Fruit fly (Drosophila melanogaster) whole organism, prepupa: ENCODE results near the gene CG10353.

Experiments
- CG10669 ChIP-seq: fragments of 200-800 bp; sonication (Bioruptor generic); optimal IDR thresholded peaks from 3 replicates; lab custom pipeline; 2018; ENCODE audit warnings: missing biosample characterization, mild to moderate bottlenecking, missing genetic modification characterization, moderate library complexity
- CG11762 ChIP-seq: fragments of 200-800 bp; sonication (Bioruptor generic); optimal IDR thresholded peaks from 3 replicates; lab custom pipeline; 2016; ENCODE audit warnings: missing biosample characterization, missing genetic modification characterization; ENCODE audit not compliant: insufficient read depth
- CG11902 ChIP-seq: fragments of 200-800 bp; sonication (Bioruptor generic); optimal IDR thresholded peaks from 3 replicates; lab custom pipeline; 2016; ENCODE audit warnings: missing biosample characterization, missing genetic modification characterization
- CG15336 ChIP-seq: fragments of 200-800 bp; sonication (Bioruptor generic); IDR thresholded peaks from 2 replicates; pipeline ENCODE4 v1.3.6; 2022; ENCODE audit warnings: missing biosample characterization, missing genetic modification characterization
- CG31627 ChIP-seq: fragments of 200-800 bp; sonication (Bioruptor generic); optimal IDR thresholded peaks from 3 replicates; lab custom pipeline; 2016; ENCODE audit warnings: missing biosample characterization, missing genetic modification characterization
- CG34406 ChIP-seq: fragments of 200-800 bp; sonication (Bioruptor generic); optimal IDR thresholded peaks from 3 replicates; lab custom pipeline; 2016; ENCODE audit warnings: missing biosample characterization, missing genetic modification characterization
- CG4318 ChIP-seq: fragments of 200-800 bp; sonication (Bioruptor generic); optimal IDR thresholded peaks from 3 replicates; lab custom pipeline; 2017; ENCODE audit warnings: missing biosample characterization, mild to moderate bottlenecking, missing genetic modification characterization
- CG6163 ChIP-seq: fragments of 200-800 bp; sonication (Bioruptor generic); IDR thresholded peaks from 3 replicates; pipeline ENCODE4 v1.3.6; 2022; ENCODE audit warnings: missing biosample characterization, missing genetic modification characterization
- CG6792 ChIP-seq: fragments of 200-800 bp; sonication (Bioruptor generic); optimal IDR thresholded peaks from 3 replicates; lab custom pipeline; 2016; ENCODE audit warnings: missing biosample characterization, missing genetic modification characterization
- CG7368 ChIP-seq: fragments of 200-800 bp; sonication (Bioruptor generic); optimal IDR thresholded peaks from 3 replicates; lab custom pipeline; 2016; ENCODE audit warnings: missing biosample characterization, missing genetic modification characterization
- CG8119 ChIP-seq: fragments of 200-800 bp; sonication (Bioruptor generic); IDR thresholded peaks from 3 replicates; pipeline ENCODE4 v1.3.6; 2022; ENCODE audit warnings: missing biosample characterization, missing genetic modification characterization
- CG8632 ChIP-seq: fragments of 200-800 bp; sonication (Bioruptor generic); optimal IDR thresholded peaks from 3 replicates; lab custom pipeline; 2016; ENCODE audit warnings: missing biosample characterization, missing genetic modification characterization
- CG9139 ChIP-seq: fragments of 200-800 bp; sonication (Bioruptor generic); optimal IDR thresholded peaks from 3 replicates; lab custom pipeline; 2017; ENCODE audit warnings: missing biosample characterization, mild to moderate bottlenecking, missing genetic modification characterization
- Eip78C ChIP-seq: fragments of 200-800 bp; sonication (Bioruptor generic); peaks from one replicate; lab custom pipeline; 2016; ENCODE audit warnings: missing biosample characterization, missing genetic modification characterization
- Gug ChIP-seq: fragments of 200-800 bp; sonication (Bioruptor generic); IDR thresholded peaks from 2 replicates; pipeline ENCODE4 v1.3.6; 2022; ENCODE audit warnings: missing biosample characterization, missing genetic modification characterization
- Hr4 ChIP-seq: fragments of 200-800 bp; sonication (Bioruptor generic); optimal IDR thresholded peaks from 3 replicates; lab custom pipeline; 2016; ENCODE audit warnings: missing biosample characterization, missing genetic modification characterization
- Met ChIP-seq: fragments of 200-800 bp; sonication (Bioruptor generic); optimal IDR thresholded peaks from 3 replicates; lab custom pipeline; 2016; ENCODE audit warnings: missing biosample characterization, missing genetic modification characterization
- Smox ChIP-seq: fragments of 200-800 bp; sonication (Bioruptor generic); optimal IDR thresholded peaks from 3 replicates; lab custom pipeline; 2016; ENCODE audit warnings: missing biosample characterization, missing genetic modification characterization
- Sox102F ChIP-seq: fragments of 200-800 bp; sonication (Bioruptor generic); optimal IDR thresholded peaks from 2 replicates; lab custom pipeline; 2016; ENCODE audit warnings: missing biosample characterization, mild to moderate bottlenecking, missing genetic modification characterization
- Sox14 ChIP-seq: fragments of 200-800 bp; sonication (Bioruptor generic); optimal IDR thresholded peaks from 3 replicates; lab custom pipeline; 2016; ENCODE audit warnings: missing biosample characterization, missing genetic modification characterization
- cyc ChIP-seq: fragments of 200-800 bp; sonication (Bioruptor generic); optimal IDR thresholded peaks from 3 replicates; lab custom pipeline; 2016; ENCODE audit warnings: missing biosample characterization, missing genetic modification characterization
- dac ChIP-seq: fragments of 200-800 bp; sonication (Bioruptor generic); optimal IDR thresholded peaks from 2 replicates; lab custom pipeline; 2017; ENCODE audit warnings: missing biosample characterization, mild to moderate bottlenecking, missing genetic modification characterization
- dsx ChIP-seq: fragments of 200-800 bp; optimal IDR thresholded peaks from 3 replicates; lab custom pipeline; 2019; ENCODE audit warnings: missing biosample characterization, mild to moderate bottlenecking, missing genetic modification characterization, moderate library complexity; ENCODE audit not compliant: poor library complexity, severe bottlenecking
- fd59A ChIP-seq: fragments of 200-800 bp; sonication (Bioruptor generic); optimal IDR thresholded peaks from 2 replicates; lab custom pipeline; 2017; ENCODE audit warnings: missing biosample characterization, mild to moderate bottlenecking, missing genetic modification characterization, missing genetic modification reagents
- fkh ChIP-seq: fragments of 200-800 bp; sonication (Bioruptor generic); optimal IDR thresholded peaks from 3 replicates; lab custom pipeline; 2017; ENCODE audit warnings: missing biosample characterization, mild to moderate bottlenecking, missing genetic modification characterization, moderate library complexity
- lz ChIP-seq: fragments of 200-800 bp; sonication (Bioruptor generic); optimal IDR thresholded peaks from 3 replicates; lab custom pipeline; 2016; ENCODE audit warnings: missing biosample characterization, missing genetic modification characterization
- net ChIP-seq: fragments of 200-800 bp; sonication (Bioruptor generic); optimal IDR thresholded peaks from 3 replicates; lab custom pipeline; 2016; ENCODE audit warnings: missing biosample characterization, missing genetic modification characterization
- pdm3 ChIP-seq: fragments of 200-800 bp; sonication (Bioruptor generic); optimal IDR thresholded peaks from 3 replicates; lab custom pipeline; 2016; ENCODE audit warnings: missing biosample characterization, missing genetic modification characterization
- svp ChIP-seq: fragments of 200-800 bp; sonication (Bioruptor generic); peaks from one replicate; lab custom pipeline; 2016; ENCODE audit warnings: missing biosample characterization, missing genetic modification characterization
- topi ChIP-seq: fragments of 200-800 bp; sonication (Bioruptor generic); optimal IDR thresholded peaks from 3 replicates; lab custom pipeline; 2016; ENCODE audit warnings: missing biosample characterization, missing genetic modification characterization

The CG10353 gene

dm6 chrX:11875146-11875830, 11.7 kb downstream of the CG10353 start:
- TF ChIP-seq CG6163 (GFP tag; lab: Robert Waterston, UW) (no peak), Eip78C (GFP tag; lab: Kevin White, UChicago) (peak; percentile 34), dsx (no peak), pdm3 (no peak), Smox (no peak), net (GFP tag; lab: Kevin White, UChicago) (no peak)

dm6 chrX:11873116-11873515, 13.8 kb downstream of the CG10353 start, which contains the start of gene CG15739:
CG15739 (plus strand) TSS chrX:11873319.
- TF ChIP-seq cyc (GFP tag; lab: Kevin White, UChicago) (no peak), CG8632 (GFP tag; lab: Kevin White, UChicago) (no peak), dac (GFP tag; lab: Kevin White, UChicago) (no peak), Met (GFP tag; lab: Kevin White, UChicago) (no peak), topi (GFP tag; lab: Kevin White, UChicago) (no peak), CG34406 (GFP tag; lab: Kevin White, UChicago) (no peak), CG31627 (GFP tag; lab: Kevin White, UChicago) (no peak), CG9139 (GFP tag; lab: Kevin White, UChicago) (no peak)

dm6 chrX:11872517-11872916, 14.4 kb downstream of the CG10353 start, which contains the start of gene BORCS5:
BORCS5 (minus strand) TSS chrX:11872779.
- TF ChIP-seq dsx (peak; percentile 97), Eip78C (GFP tag; lab: Kevin White, UChicago) (no peak), net (GFP tag; lab: Kevin White, UChicago) (no peak), CG15336 (GFP tag; lab: Robert Waterston, UW) (0 out of 2 replicates have a peak, but pooled peaks have one; percentile 7), pdm3 (no peak)

dm6 chrX:11868866-11869265, 18.1 kb downstream of the CG10353 start, which contains the start of the genes Nrd1 and CG1847:
Nrd1 (minus strand) TSS chrX:11868893.
CG1847 (plus strand) TSS chrX:11869170.
- TF ChIP-seq CG4318 (GFP tag; lab: Kevin White, UChicago), result no peak
- no peak for TF ChIP-seq dsx
- TF ChIP-seq CG8119 (GFP tag; lab: Robert Waterston, UW), result no peak
- TF ChIP-seq lz (GFP tag; lab: Kevin White, UChicago), result no peak
- TF ChIP-seq CG11762, result no peak
- no peak for TF ChIP-seq CG6792 (GFP tag; lab: Kevin White, UChicago)
- TF ChIP-seq CG11902 (GFP tag; lab: Kevin White, UChicago), result no peak
- no peak for TF ChIP-seq pdm3
- no peak for TF ChIP-seq fd59A (GFP tag; lab: Kevin White, UChicago)
- TF ChIP-seq Sox14, result no peak
- no peak for TF ChIP-seq CG10669
- TF ChIP-seq CG6163 (GFP tag; lab: Robert Waterston, UW), result no peak
- TF ChIP-seq Met (GFP tag; lab: Kevin White, UChicago), result no peak
- no peak for TF ChIP-seq CG7368 (GFP tag; lab: Kevin White, UChicago)

dm6 chrX:11858439-11858813, 28.5 kb downstream of the CG10353 start:
- TF ChIP-seq Sox14, result no peak
- no peak for TF ChIP-seq CG9139 (GFP tag; lab: Kevin White, UChicago)
- peak; percentile 56 for TF ChIP-seq Eip78C (GFP tag; lab: Kevin White, UChicago)
- TF ChIP-seq CG8632 (GFP tag; lab: Kevin White, UChicago), result no peak
- no peak for TF ChIP-seq Gug (GFP tag; lab: Robert Waterston, UW)
- TF ChIP-seq Hr4, result no peak
- TF ChIP-seq fkh (GFP tag; lab: Kevin White, UChicago), result peak; percentile 28
- TF ChIP-seq svp (GFP tag; lab: Kevin White, UChicago), result no peak
- TF ChIP-seq Sox102F (GFP tag; lab: Kevin White, UChicago), result no peak
